Fruit fly (Drosophila melanogaster): ENCODE data around the gene Polr2C.

Polr2C gene

dm6 chr2L:13881939-13882338 lies 48.8 kb downstream of the Polr2C start (continued):
- TF ChIP-seq psq (GFP tag; optimal IDR thresholded peaks at IDR 0.05) (peak; percentile 26), N (GFP tag; optimal IDR thresholded peaks at IDR 0.05) (no peak), CG32264 (GFP tag; optimal IDR thresholded peaks at IDR 0.05) (peak; percentile 44), fru (GFP tag; optimal IDR thresholded peaks at IDR 0.05) (no peak), Sp1 (GFP tag; optimal IDR thresholded peaks at IDR 0.05) (peak; percentile 29), Abd-B (GFP tag; optimal IDR thresholded peaks at IDR 0.05) (no peak), Vsx2 (GFP tag; optimal IDR thresholded peaks at IDR 0.05; ENCODE audit: partially characterized antibody) (no peak), brk (GFP tag; optimal IDR thresholded peaks at IDR 0.05) (peak; percentile 48), ey (GFP tag; optimal IDR thresholded peaks at IDR 0.05) (peak; percentile 4), Rel (GFP tag; optimal IDR thresholded peaks at IDR 0.05) (no peak), Rel (tag; optimal IDR thresholded peaks at IDR 0.05) (no peak), dmrt93B (GFP tag; optimal IDR thresholded peaks at IDR 0.05) (peak; percentile 26), usp (GFP tag; optimal IDR thresholded peaks at IDR 0.05) (no peak), Jra (GFP tag; optimal IDR thresholded peaks at IDR 0.05) (peak; percentile 48), GATAd (GFP tag; optimal IDR thresholded peaks at IDR 0.05) (peak; percentile 10)

Data from whole organism, wandering third instar larva.